Fruit fly (Drosophila melanogaster): Measurements from ENCODE around the gene CG16721.

The CG16721 gene

DNA sequence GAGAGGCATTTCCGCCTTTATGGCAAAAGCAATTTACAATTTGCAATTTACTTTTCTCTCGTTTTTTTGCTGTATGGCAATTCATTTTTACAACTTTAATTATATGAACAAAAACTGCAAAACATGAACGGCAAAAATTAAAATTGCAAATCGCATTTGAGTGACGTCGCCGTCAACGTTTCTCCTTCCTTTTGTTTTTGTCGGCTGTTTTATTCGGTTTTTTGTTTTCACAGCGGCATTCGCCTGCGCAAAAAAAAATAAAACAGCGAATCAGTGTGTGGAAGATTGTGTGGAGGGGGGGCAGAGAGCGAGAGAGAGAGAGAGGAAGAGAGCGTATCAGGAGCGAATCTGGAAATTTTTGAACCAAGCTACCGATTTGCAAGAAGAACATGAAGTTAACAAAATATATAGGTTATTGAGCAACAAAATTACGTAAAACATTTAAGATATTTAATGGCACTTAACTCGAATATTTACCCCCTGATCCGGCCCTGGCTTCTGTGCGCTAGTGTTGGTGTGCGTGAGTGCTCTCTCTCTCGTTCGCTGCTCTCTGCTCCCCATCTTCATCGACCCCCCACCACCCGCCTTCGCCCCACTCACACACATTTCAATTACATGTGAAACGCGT is 38.9 kb downstream of the CG16721 start (continued):
- no peak for TF ChIP-seq pita (GFP tag; optimal IDR thresholded peaks at IDR 0.05)
- peak; percentile 85 for TF ChIP-seq Deaf1 (tag; optimal IDR thresholded peaks at IDR 0.05)
- TF ChIP-seq CG13123 (GFP tag; optimal IDR thresholded peaks at IDR 0.05): peak; percentile 97
- peak; percentile 93 for TF ChIP-seq CG31365 (tag; optimal IDR thresholded peaks at IDR 0.05)
- peak; percentile 99 for TF ChIP-seq gem (tag; optimal IDR thresholded peaks at IDR 0.05)
- peak; percentile 55 for TF ChIP-seq Dref (GFP tag; IDR thresholded peaks at IDR 0.05)
- peak; percentile 43 for TF ChIP-seq Dp (GFP tag; optimal IDR thresholded peaks at IDR 0.05)
- TF ChIP-seq CG18764 (GFP tag; optimal IDR thresholded peaks at IDR 0.05): peak; percentile 97
- peak; percentile 99 for TF ChIP-seq CG17328 (GFP tag; IDR thresholded peaks at IDR 0.05)
- TF ChIP-seq CG3281 (GFP tag; optimal IDR thresholded peaks at IDR 0.05): peak; percentile 98
- peak; percentile 95 for TF ChIP-seq CG4328 (GFP tag; optimal IDR thresholded peaks at IDR 0.05)
- peak; percentile 95 for TF ChIP-seq Sox100B (GFP tag; optimal IDR thresholded peaks at IDR 0.05)
- peak; percentile 98 for TF ChIP-seq CG18619 (GFP tag; optimal IDR thresholded peaks at IDR 0.05)
- TF ChIP-seq CG14014 (GFP tag; IDR thresholded peaks at IDR 0.05): peak; percentile 99
- TF ChIP-seq Vsx1 (GFP tag; optimal IDR thresholded peaks at IDR 0.05): peak; percentile 95
- TF ChIP-seq Gug (GFP tag; IDR thresholded peaks at IDR 0.05): peak; percentile 99
- TF ChIP-seq CG1647 (GFP tag; optimal IDR thresholded peaks at IDR 0.05): peak; percentile 98
- peak; percentile 45 for TF ChIP-seq pzg (GFP tag; optimal IDR thresholded peaks at IDR 0.05)
- TF ChIP-seq CG7963 (GFP tag; IDR thresholded peaks at IDR 0.05; ENCODE audit: partially characterized antibody): peak; percentile 69
- peak; percentile 98 for TF ChIP-seq CG10543 (GFP tag; optimal IDR thresholded peaks at IDR 0.05)
- peak; percentile 99 for TF ChIP-seq unpg (GFP tag; optimal IDR thresholded peaks at IDR 0.05)
- peak; percentile 99 for TF ChIP-seq Awh (GFP tag; IDR thresholded peaks at IDR 0.05)
- TF ChIP-seq Bgb (GFP tag; IDR thresholded peaks at IDR 0.05; ENCODE audit: partially characterized antibody): peak; percentile 96
- TF ChIP-seq CG31441 (GFP tag; IDR thresholded peaks at IDR 0.05): peak; percentile 97
- TF ChIP-seq MESR4 (GFP tag; optimal IDR thresholded peaks at IDR 0.05): peak; percentile 73
- TF ChIP-seq CG17361 (GFP tag; IDR thresholded peaks at IDR 0.05): peak; percentile 97
- TF ChIP-seq CG30431 (GFP tag; optimal IDR thresholded peaks at IDR 0.05): peak; percentile 99
- TF ChIP-seq rib (GFP tag; IDR thresholded peaks at IDR 0.05): peak; percentile 100
- TF ChIP-seq CG9437 (GFP tag; optimal IDR thresholded peaks at IDR 0.05): peak; percentile 91
- peak; percentile 98 for TF ChIP-seq CG6813 (GFP tag; optimal IDR thresholded peaks at IDR 0.05)
- TF ChIP-seq CG5953 (GFP tag; IDR thresholded peaks at IDR 0.05): peak; percentile 99
- peak; percentile 86 for TF ChIP-seq CG4360 (GFP tag; IDR thresholded peaks at IDR 0.05)
- TF ChIP-seq p53 (GFP tag; optimal IDR thresholded peaks at IDR 0.05): peak; percentile 96
- TF ChIP-seq cad (GFP tag; optimal IDR thresholded peaks at IDR 0.05): no peak
- peak; percentile 99 for TF ChIP-seq CG4424 (GFP tag; optimal IDR thresholded peaks at IDR 0.05)
- no peak for TF ChIP-seq br (optimal IDR thresholded peaks at IDR 0.05)
- peak; percentile 99 for TF ChIP-seq Mrtf (GFP tag; IDR thresholded peaks at IDR 0.05)
- TF ChIP-seq CG17612 (GFP tag; IDR thresholded peaks at IDR 0.05): peak; percentile 99
- TF ChIP-seq Fer3 (tag; optimal IDR thresholded peaks at IDR 0.05): peak; percentile 99
- peak; percentile 99 for TF ChIP-seq Sox102F (GFP tag; optimal IDR thresholded peaks at IDR 0.05)
- TF ChIP-seq fd102C (GFP tag; optimal IDR thresholded peaks at IDR 0.05): peak; percentile 67
- TF ChIP-seq lov (optimal IDR thresholded peaks at IDR 0.05): no peak
- TF ChIP-seq lov (GFP tag; IDR thresholded peaks at IDR 0.05): peak; percentile 99
- TF ChIP-seq CG13624 (GFP tag; optimal IDR thresholded peaks at IDR 0.05): peak; percentile 99
- TF ChIP-seq Sry-δ (GFP tag; optimal IDR thresholded peaks at IDR 0.05): peak; percentile 79
- peak; percentile 98 for TF ChIP-seq cas (GFP tag; IDR thresholded peaks at IDR 0.05)
- peak; percentile 99 for TF ChIP-seq Optix (GFP tag; IDR thresholded peaks at IDR 0.05)
- peak; percentile 99 for TF ChIP-seq chn (GFP tag; optimal IDR thresholded peaks at IDR 0.05)
- peak; percentile 85 for TF ChIP-seq grn (GFP tag; optimal IDR thresholded peaks at IDR 0.05)
- TF ChIP-seq mam (GFP tag; optimal IDR thresholded peaks at IDR 0.05): peak; percentile 100
- peak; percentile 99 for TF ChIP-seq org-1 (GFP tag; optimal IDR thresholded peaks at IDR 0.05)
